Worm (Caenorhabditis elegans) whole organism, L3 larva: Measurements from ENCODE around the gene Y116A8C.44.

ENCODE experiments used
- ama-1 ChIP-seq: fragments of 150-350 bp; optimal IDR thresholded peaks from 2 replicates; lab custom pipeline; 2018
- fkh-10 ChIP-seq: sonication (generic microtip); optimal IDR thresholded peaks from 2 replicates; lab custom pipeline; 2017; ENCODE audit warnings: missing biosample characterization, missing genetic modification reagents, missing genetic modification characterization
- jun-1 ChIP-seq: fragments of 150-350 bp; optimal IDR thresholded peaks from 2 replicates; lab custom pipeline; 2014; ENCODE audit warnings: missing biosample characterization, missing genetic modification reagents, missing genetic modification characterization
- mdl-1 ChIP-seq: fragments of 150-350 bp; optimal IDR thresholded peaks from 2 replicates; lab custom pipeline; 2014; ENCODE audit warnings: missing biosample characterization, missing genetic modification characterization
- nhr-12 ChIP-seq: fragments of 150-350 bp; optimal IDR thresholded peaks from 2 replicates; lab custom pipeline; 2014; ENCODE audit warnings: missing biosample characterization, missing genetic modification characterization
- nhr-76 ChIP-seq: fragments of 150-350 bp; sonication (generic microtip); optimal IDR thresholded peaks from 5 replicates; lab custom pipeline; 2014; ENCODE audit warnings: missing biosample characterization, missing genetic modification characterization
- skn-1 ChIP-seq: fragments of 150-350 bp; optimal IDR thresholded peaks from 2 replicates; lab custom pipeline; 2014; ENCODE audit warnings: missing biosample characterization, missing genetic modification characterization

DNA sequence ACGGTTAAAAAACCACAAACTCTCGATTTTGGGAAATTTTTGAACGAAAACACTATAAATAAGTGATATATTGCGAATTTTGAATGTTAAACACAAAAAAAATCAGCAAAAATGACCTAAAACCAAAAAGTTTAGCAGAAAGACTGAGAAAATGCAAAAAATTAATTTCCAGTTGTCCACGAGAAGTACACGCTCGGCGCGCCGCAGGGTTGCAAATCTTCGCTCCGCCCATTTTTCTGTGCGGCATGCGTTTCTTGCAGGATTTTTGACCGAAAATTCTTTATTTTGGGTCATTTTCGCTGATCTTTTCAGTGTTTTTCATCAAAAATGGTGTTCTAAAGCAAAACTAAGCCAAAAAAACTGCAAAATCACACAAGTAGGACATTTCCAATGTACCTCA, 26.9 kb upstream of the Y116A8C.44 start:
- TF ChIP-seq ama-1, result no peak
- no peak for TF ChIP-seq mdl-1 (tag; lab: Kevin White, UChicago)
- TF ChIP-seq jun-1, result no peak
- TF ChIP-seq fkh-10 (GFP tag; lab: Kevin White, UChicago), result no peak
- TF ChIP-seq skn-1 (tag; lab: Kevin White, UChicago), result no peak
- TF ChIP-seq nhr-12 (tag; lab: Kevin White, UChicago), result no peak
- no peak for TF ChIP-seq nhr-76
